Fruit fly (Drosophila melanogaster) whole organism, prepupa: Measurements from ENCODE around the gene Gr93a.

ENCODE experiments used
- Blimp-1 ChIP-seq: fragments of 200-800 bp; sonication (Bioruptor generic); optimal IDR thresholded peaks from 3 replicates; lab custom pipeline; 2017; ENCODE audit warnings: missing biosample characterization, missing genetic modification characterization, mild to moderate bottlenecking, moderate library complexity, missing genetic modification reagents
- CG10669 ChIP-seq: fragments of 200-800 bp; sonication (Bioruptor generic); optimal IDR thresholded peaks from 3 replicates; lab custom pipeline; 2018; ENCODE audit warnings: missing biosample characterization, mild to moderate bottlenecking, missing genetic modification characterization, moderate library complexity
- CG15336 ChIP-seq: fragments of 200-800 bp; sonication (Bioruptor generic); IDR thresholded peaks from 2 replicates; pipeline ENCODE4 v1.3.6; 2022; ENCODE audit warnings: missing biosample characterization, missing genetic modification characterization
- CG1621 ChIP-seq: fragments of 200-800 bp; sonication (Bioruptor generic); optimal IDR thresholded peaks from 3 replicates; lab custom pipeline; 2018; ENCODE audit warnings: missing biosample characterization, mild to moderate bottlenecking, missing genetic modification characterization
- CG16779 ChIP-seq: fragments of 200-800 bp; sonication (Bioruptor generic); optimal IDR thresholded peaks from 3 replicates; lab custom pipeline; 2017; ENCODE audit warnings: missing biosample characterization, mild to moderate bottlenecking, missing genetic modification characterization
- CG3032 ChIP-seq: fragments of 200-800 bp; optimal IDR thresholded peaks from 2 replicates; lab custom pipeline; 2019; ENCODE audit warnings: missing biosample characterization, mild to moderate bottlenecking, missing genetic modification characterization, moderate library complexity
- CG34406 ChIP-seq: fragments of 200-800 bp; sonication (Bioruptor generic); optimal IDR thresholded peaks from 3 replicates; lab custom pipeline; 2016; ENCODE audit warnings: missing biosample characterization, missing genetic modification characterization
- CG3919 ChIP-seq: fragments of 200-800 bp; sonication (Bioruptor generic); optimal IDR thresholded peaks from 3 replicates; lab custom pipeline; 2016; ENCODE audit warnings: missing biosample characterization, missing genetic modification characterization
- CG4318 ChIP-seq: fragments of 200-800 bp; sonication (Bioruptor generic); optimal IDR thresholded peaks from 3 replicates; lab custom pipeline; 2017; ENCODE audit warnings: missing biosample characterization, mild to moderate bottlenecking, missing genetic modification characterization
- CG6163 ChIP-seq: fragments of 200-800 bp; sonication (Bioruptor generic); IDR thresholded peaks from 3 replicates; pipeline ENCODE4 v1.3.6; 2022; ENCODE audit warnings: missing biosample characterization, missing genetic modification characterization
- CG6276 ChIP-seq: fragments of 200-800 bp; sonication (Bioruptor generic); optimal IDR thresholded peaks from 2 replicates; lab custom pipeline; 2017; ENCODE audit warnings: missing biosample characterization, mild to moderate bottlenecking, missing genetic modification characterization
- CG6792 ChIP-seq: fragments of 200-800 bp; sonication (Bioruptor generic); optimal IDR thresholded peaks from 3 replicates; lab custom pipeline; 2016; ENCODE audit warnings: missing biosample characterization, missing genetic modification characterization
- CG6808 ChIP-seq: fragments of 200-800 bp; sonication (Bioruptor generic); optimal IDR thresholded peaks from 3 replicates; lab custom pipeline; 2017; ENCODE audit warnings: missing biosample characterization, missing genetic modification characterization, mild to moderate bottlenecking, moderate library complexity, missing genetic modification reagents
- CG6854 ChIP-seq: fragments of 200-800 bp; sonication (Bioruptor generic); optimal IDR thresholded peaks from 2 replicates; lab custom pipeline; 2017; ENCODE audit warnings: missing biosample characterization, mild to moderate bottlenecking, missing genetic modification characterization
- CG7368 ChIP-seq: fragments of 200-800 bp; sonication (Bioruptor generic); optimal IDR thresholded peaks from 3 replicates; lab custom pipeline; 2016; ENCODE audit warnings: missing biosample characterization, missing genetic modification characterization
- CG8119 ChIP-seq: fragments of 200-800 bp; sonication (Bioruptor generic); IDR thresholded peaks from 3 replicates; pipeline ENCODE4 v1.3.6; 2022; ENCODE audit warnings: missing biosample characterization, missing genetic modification characterization
- CG8319 ChIP-seq: fragments of 200-800 bp; sonication (Bioruptor generic); optimal IDR thresholded peaks from 3 replicates; lab custom pipeline; 2016; ENCODE audit warnings: missing biosample characterization, missing genetic modification characterization
- CG8632 ChIP-seq: fragments of 200-800 bp; sonication (Bioruptor generic); optimal IDR thresholded peaks from 3 replicates; lab custom pipeline; 2016; ENCODE audit warnings: missing biosample characterization, missing genetic modification characterization
- CG9139 ChIP-seq: fragments of 200-800 bp; sonication (Bioruptor generic); optimal IDR thresholded peaks from 3 replicates; lab custom pipeline; 2017; ENCODE audit warnings: missing biosample characterization, mild to moderate bottlenecking, missing genetic modification characterization
- Eip78C ChIP-seq: fragments of 200-800 bp; sonication (Bioruptor generic); peaks from one replicate; lab custom pipeline; 2016; ENCODE audit warnings: missing biosample characterization, missing genetic modification characterization
- Ets21C ChIP-seq: fragments of 200-800 bp; sonication (Bioruptor generic); optimal IDR thresholded peaks from 3 replicates; lab custom pipeline; 2016; ENCODE audit warnings: missing biosample characterization, missing genetic modification characterization
- Ets96B ChIP-seq: fragments of 200-800 bp; optimal IDR thresholded peaks from 2 replicates; lab custom pipeline; 2019; ENCODE audit warnings: missing biosample characterization, mild to moderate bottlenecking, missing genetic modification characterization, moderate library complexity
- Gug ChIP-seq: fragments of 200-800 bp; sonication (Bioruptor generic); IDR thresholded peaks from 2 replicates; pipeline ENCODE4 v1.3.6; 2022; ENCODE audit warnings: missing biosample characterization, missing genetic modification characterization
- Hr39 ChIP-seq: fragments of 200-800 bp; sonication (Bioruptor generic); optimal IDR thresholded peaks from 2 replicates; lab custom pipeline; 2016; ENCODE audit warnings: missing biosample characterization, missing genetic modification characterization
- Hr4 ChIP-seq: fragments of 200-800 bp; sonication (Bioruptor generic); optimal IDR thresholded peaks from 3 replicates; lab custom pipeline; 2016; ENCODE audit warnings: missing biosample characterization, missing genetic modification characterization
- Met ChIP-seq: fragments of 200-800 bp; sonication (Bioruptor generic); optimal IDR thresholded peaks from 3 replicates; lab custom pipeline; 2016; ENCODE audit warnings: missing biosample characterization, missing genetic modification characterization
- Smox ChIP-seq: fragments of 200-800 bp; sonication (Bioruptor generic); optimal IDR thresholded peaks from 3 replicates; lab custom pipeline; 2016; ENCODE audit warnings: missing biosample characterization, missing genetic modification characterization
- Sox102F ChIP-seq: fragments of 200-800 bp; sonication (Bioruptor generic); optimal IDR thresholded peaks from 2 replicates; lab custom pipeline; 2016; ENCODE audit warnings: missing biosample characterization, mild to moderate bottlenecking, missing genetic modification characterization
- Sox14 ChIP-seq: fragments of 200-800 bp; sonication (Bioruptor generic); optimal IDR thresholded peaks from 3 replicates; lab custom pipeline; 2016; ENCODE audit warnings: missing biosample characterization, missing genetic modification characterization
- achi ChIP-seq: fragments of 200-800 bp; sonication (Bioruptor generic); optimal IDR thresholded peaks from 3 replicates; lab custom pipeline; 2016; ENCODE audit warnings: missing biosample characterization, missing genetic modification characterization
- acj6 ChIP-seq: fragments of 200-800 bp; sonication (Bioruptor generic); optimal IDR thresholded peaks from 3 replicates; lab custom pipeline; 2016; ENCODE audit warnings: missing biosample characterization, missing genetic modification characterization
- cyc ChIP-seq: fragments of 200-800 bp; sonication (Bioruptor generic); optimal IDR thresholded peaks from 3 replicates; lab custom pipeline; 2016; ENCODE audit warnings: missing biosample characterization, missing genetic modification characterization
- dac ChIP-seq: fragments of 200-800 bp; sonication (Bioruptor generic); optimal IDR thresholded peaks from 2 replicates; lab custom pipeline; 2017; ENCODE audit warnings: missing biosample characterization, mild to moderate bottlenecking, missing genetic modification characterization
- dsx ChIP-seq: fragments of 200-800 bp; optimal IDR thresholded peaks from 3 replicates; lab custom pipeline; 2019; ENCODE audit warnings: missing biosample characterization, mild to moderate bottlenecking, missing genetic modification characterization, moderate library complexity; ENCODE audit not compliant: poor library complexity, severe bottlenecking
- esn ChIP-seq: fragments of 200-800 bp; sonication (Bioruptor generic); optimal IDR thresholded peaks from 2 replicates; lab custom pipeline; 2016; ENCODE audit warnings: missing biosample characterization, mild to moderate bottlenecking, missing genetic modification characterization, moderate library complexity
- fd59A ChIP-seq: fragments of 200-800 bp; sonication (Bioruptor generic); optimal IDR thresholded peaks from 2 replicates; lab custom pipeline; 2017; ENCODE audit warnings: missing biosample characterization, mild to moderate bottlenecking, missing genetic modification characterization, missing genetic modification reagents
- fd85E ChIP-seq: fragments of 200-800 bp; sonication (Bioruptor generic); optimal IDR thresholded peaks from 3 replicates; lab custom pipeline; 2016; ENCODE audit warnings: missing biosample characterization, missing genetic modification characterization
- lz ChIP-seq: fragments of 200-800 bp; sonication (Bioruptor generic); optimal IDR thresholded peaks from 3 replicates; lab custom pipeline; 2016; ENCODE audit warnings: missing biosample characterization, missing genetic modification characterization
- pdm3 ChIP-seq: fragments of 200-800 bp; sonication (Bioruptor generic); optimal IDR thresholded peaks from 3 replicates; lab custom pipeline; 2016; ENCODE audit warnings: missing biosample characterization, missing genetic modification characterization
- salr ChIP-seq, 2 experiments: fragments of 200-800 bp; sonication (Bioruptor generic); optimal IDR thresholded peaks; 3 replicates each; lab custom pipeline; 2016 to 2018; ENCODE audit warnings: missing biosample characterization in 2 of 2, missing genetic modification characterization in 2 of 2, mild to moderate bottlenecking in 1 of 2
- spab ChIP-seq: fragments of 200-800 bp; sonication (Bioruptor generic); optimal IDR thresholded peaks from 2 replicates; lab custom pipeline; 2017; ENCODE audit warnings: missing biosample characterization, mild to moderate bottlenecking, missing genetic modification characterization, missing genetic modification reagents
- ss ChIP-seq, 2 experiments: fragments of 200-800 bp; sonication (Bioruptor generic); optimal IDR thresholded peaks; 2 replicates in 1 of 2; 3 replicates in 1 of 2; lab custom pipeline; 2017 to 2018; ENCODE audit warnings: mild to moderate bottlenecking in 2 of 2, missing biosample characterization in 2 of 2, missing genetic modification characterization in 2 of 2, moderate library complexity in 1 of 2
- svp ChIP-seq: fragments of 200-800 bp; sonication (Bioruptor generic); peaks from one replicate; lab custom pipeline; 2016; ENCODE audit warnings: missing biosample characterization, missing genetic modification characterization
- topi ChIP-seq: fragments of 200-800 bp; sonication (Bioruptor generic); optimal IDR thresholded peaks from 3 replicates; lab custom pipeline; 2016; ENCODE audit warnings: missing biosample characterization, missing genetic modification characterization
- vri ChIP-seq: fragments of 200-800 bp; sonication (Bioruptor generic); optimal IDR thresholded peaks from 3 replicates; lab custom pipeline; 2016; ENCODE audit warnings: missing biosample characterization, mild to moderate bottlenecking, missing genetic modification characterization

The Gr93a gene

DNA sequence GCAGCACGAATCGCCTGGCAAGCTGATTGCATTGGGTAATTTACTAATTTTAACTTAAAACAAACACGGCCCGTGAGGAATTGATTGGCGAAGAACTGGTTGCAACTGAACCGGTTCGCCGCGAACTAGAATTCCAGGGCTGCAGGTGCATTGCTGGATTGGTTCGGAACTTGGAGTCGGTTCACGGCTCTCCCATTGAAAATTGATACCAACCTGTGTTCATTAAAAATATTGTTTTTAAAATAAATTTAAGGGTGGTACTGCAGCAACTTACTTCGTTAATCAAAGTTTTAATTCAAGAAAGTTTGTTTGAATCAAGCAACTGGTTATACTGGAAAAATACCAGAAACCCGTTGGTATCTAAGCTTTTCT, 9.8 kb upstream of the Gr93a start, which contains the start of gene CASK (continued):
- TF ChIP-seq CG6792: no peak

DNA sequence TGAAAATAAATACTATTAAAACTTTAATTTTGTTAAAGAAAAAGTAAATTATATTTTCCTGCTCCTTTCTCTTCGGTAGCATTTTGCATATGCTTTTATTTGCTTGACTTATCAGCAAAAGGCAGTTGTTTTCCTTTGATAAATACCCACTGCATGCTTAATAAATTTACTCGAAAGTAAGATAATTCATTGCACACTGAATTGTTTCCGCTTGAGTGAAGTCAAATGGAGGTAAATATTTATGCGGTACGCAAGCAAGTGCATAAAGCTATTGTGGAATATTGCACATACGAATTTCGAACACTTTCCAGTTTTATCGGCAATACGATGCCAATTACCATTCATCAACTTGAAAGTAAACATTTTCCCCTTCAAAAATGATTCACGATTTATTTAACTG, 9.2 kb upstream of the Gr93a start:
- TF ChIP-seq vri: no peak
- TF ChIP-seq Smox (GFP tag; lab: Kevin White, UChicago): peak; percentile 27
- TF ChIP-seq CG4318 (GFP tag; lab: Kevin White, UChicago): no peak
- TF ChIP-seq topi (GFP tag; lab: Kevin White, UChicago): peak; percentile 30
- TF ChIP-seq CG9139: peak; percentile 33
- peak; percentile 8 for TF ChIP-seq Met (GFP tag; lab: Kevin White, UChicago)
- TF ChIP-seq Sox14 (GFP tag; lab: Kevin White, UChicago): no peak
- peak; percentile 5 for TF ChIP-seq dsx
- peak; percentile 64 for TF ChIP-seq Sox102F (GFP tag; lab: Kevin White, UChicago)
- no peak for TF ChIP-seq fd59A (GFP tag; lab: Kevin White, UChicago)
- no peak for TF ChIP-seq salr (GFP tag; optimal IDR thresholded peaks at IDR 0.05; lab: Kevin White, UChicago)
- peak; percentile 36 for TF ChIP-seq Blimp-1 (GFP tag; lab: Kevin White, UChicago)
- TF ChIP-seq Eip78C: peak; percentile 92
- peak; percentile 44 for TF ChIP-seq CG6792
- TF ChIP-seq CG3919: peak; percentile 32
- peak; percentile 34 for TF ChIP-seq achi (GFP tag; lab: Kevin White, UChicago)
- peak; percentile 7 for TF ChIP-seq esn (GFP tag; lab: Kevin White, UChicago)
- TF ChIP-seq Ets96B: no peak
- TF ChIP-seq acj6: peak; percentile 13
- peak; percentile 51 to 74 for TF ChIP-seq ss (GFP tag; optimal IDR thresholded peaks at IDR 0.05; lab: Kevin White, UChicago)
- peak; percentile 38 for TF ChIP-seq spab (GFP tag; lab: Kevin White, UChicago)
- TF ChIP-seq lz: no peak
- peak; percentile 8 for TF ChIP-seq CG7368
- TF ChIP-seq CG1621 (tag; lab: Kevin White, UChicago): no peak
- TF ChIP-seq CG6808: peak; percentile 29
- 0 out of 3 replicates have a peak, but pooled peaks have one; percentile 37 for TF ChIP-seq CG6163 (GFP tag; lab: Robert Waterston, UW)
- peak; percentile 29 for TF ChIP-seq CG34406
- TF ChIP-seq CG10669 (GFP tag; lab: Kevin White, UChicago): peak; percentile 48
- peak; percentile 69 for TF ChIP-seq CG8632 (GFP tag; lab: Kevin White, UChicago)
- peak; percentile 78 for TF ChIP-seq CG6854 (GFP tag; lab: Kevin White, UChicago)

DNA sequence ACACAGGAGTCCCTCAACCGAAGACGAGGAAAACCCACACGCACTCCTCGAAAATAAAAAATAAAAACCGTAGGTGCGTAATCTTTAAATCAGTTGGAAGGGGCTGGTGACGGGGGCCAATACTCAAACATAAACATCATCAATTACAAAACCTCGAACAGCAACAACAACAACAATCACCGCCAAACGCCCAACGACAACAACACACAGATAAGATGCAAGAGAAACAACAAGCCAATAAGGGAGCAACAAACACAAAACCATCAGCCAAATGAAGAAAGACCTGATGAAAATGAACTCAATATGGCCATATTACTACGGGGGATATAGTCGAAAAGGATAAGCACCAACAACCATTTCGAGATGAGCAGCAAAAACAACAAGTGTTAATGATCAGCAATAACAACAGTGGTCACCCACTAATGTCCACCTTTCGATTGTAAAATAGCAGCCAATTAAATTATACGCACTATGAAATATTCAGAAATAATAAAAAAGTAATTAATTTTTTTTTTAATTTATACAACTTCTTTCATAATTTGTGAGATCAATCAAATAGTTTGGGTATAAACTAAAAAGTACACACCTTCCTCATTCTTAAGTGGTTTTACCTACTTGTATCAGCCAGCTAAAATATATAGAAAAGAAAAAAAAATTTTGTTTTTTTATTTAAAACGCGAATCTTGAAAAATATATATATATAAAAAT, 8.4 kb upstream of the Gr93a start:
- TF ChIP-seq pdm3 (GFP tag; lab: Kevin White, UChicago): no peak
- TF ChIP-seq CG8632 (GFP tag; lab: Kevin White, UChicago): peak; percentile 52
- TF ChIP-seq Ets21C (GFP tag; lab: Kevin White, UChicago): no peak
- peak; percentile 66 for TF ChIP-seq CG8319 (GFP tag; lab: Kevin White, UChicago)
- TF ChIP-seq cyc (GFP tag; lab: Kevin White, UChicago): peak; percentile 49
- peak; percentile 68 for TF ChIP-seq svp
- TF ChIP-seq Met (GFP tag; lab: Kevin White, UChicago): peak; percentile 48
- TF ChIP-seq topi (GFP tag; lab: Kevin White, UChicago): peak; percentile 71
- TF ChIP-seq CG6854 (GFP tag; lab: Kevin White, UChicago): peak; percentile 16
- peak; percentile 44 for TF ChIP-seq CG34406
- no peak for TF ChIP-seq CG16779 (tag; lab: Kevin White, UChicago)
- no peak for TF ChIP-seq vri
- TF ChIP-seq CG6163 (GFP tag; lab: Robert Waterston, UW): 0 out of 3 replicates have a peak, but pooled peaks have one; percentile 53
- TF ChIP-seq ss (GFP tag; optimal IDR thresholded peaks at IDR 0.05; lab: Kevin White, UChicago): peak in 1 of 2 experiments; percentile 21
- TF ChIP-seq CG3919: peak; percentile 81
- peak; percentile 80 for TF ChIP-seq CG3032 (tag; lab: Kevin White, UChicago)
- TF ChIP-seq CG6276 (GFP tag; lab: Kevin White, UChicago): no peak
- TF ChIP-seq dac: no peak
- peak; percentile 17 for TF ChIP-seq CG6792
- no peak for TF ChIP-seq Sox14 (GFP tag; lab: Kevin White, UChicago)
- TF ChIP-seq Hr39: peak; percentile 38
- TF ChIP-seq esn (GFP tag; lab: Kevin White, UChicago): peak; percentile 70
- peak; percentile 85 for TF ChIP-seq CG10669 (GFP tag; lab: Kevin White, UChicago)
- TF ChIP-seq Hr4: no peak
- TF ChIP-seq CG8119 (GFP tag; lab: Robert Waterston, UW): peak; percentile 57; the same call in 2 of the 3 replicates
- TF ChIP-seq lz: peak; percentile 26
- peak; percentile 51 for TF ChIP-seq dsx
- peak in 1 of 2 experiments; percentile 27 for TF ChIP-seq salr (GFP tag; optimal IDR thresholded peaks at IDR 0.05; lab: Kevin White, UChicago)
- no peak for TF ChIP-seq CG15336 (GFP tag; lab: Robert Waterston, UW)
- TF ChIP-seq fd85E (GFP tag; lab: Kevin White, UChicago): peak; percentile 14
- TF ChIP-seq Gug (GFP tag; lab: Robert Waterston, UW): no peak
